Worm (Caenorhabditis elegans): Measurements from ENCODE around the gene mrpl-50.
A peak's percentile ranks its signal among the peaks of the same experiment; 100 is the strongest.

Gene mrpl-50

ce11 chrII:8933693-8934432 lies 4.2 kb downstream of the mrpl-50 start, which contains the start of gene T21B10.3 (continued):
- TF ChIP-seq B0035.1 (tag; optimal IDR thresholded peaks at IDR 0.05) (peak; percentile 53), ztf-28 (GFP tag; IDR thresholded peaks at IDR 0.05) (peak; percentile 94), hmg-1.2 (GFP tag; IDR thresholded peaks at IDR 0.05) (peak; percentile 75), fkh-3 (tag; optimal IDR thresholded peaks at IDR 0.05) (no peak), nhr-90 (tag; optimal IDR thresholded peaks at IDR 0.05) (no peak), let-526 (GFP tag; IDR thresholded peaks at IDR 0.05) (peak; percentile 44; the same call in 1 of the 2 replicates), F55B11.4 (tag; optimal IDR thresholded peaks at IDR 0.05; ENCODE audit: borderline replicate concordance, insufficient read depth) (no peak), rcor-1 (GFP tag; IDR thresholded peaks at IDR 0.05) (peak; percentile 94), cebp-1 (GFP tag; IDR thresholded peaks at IDR 0.05) (peak; percentile 30; the same call in 1 of the 2 replicates), cebp-1 (tag; optimal IDR thresholded peaks at IDR 0.05) (peak; percentile 68), attf-5 (GFP tag; optimal IDR thresholded peaks at IDR 0.05) (peak; percentile 24), madf-6 (GFP tag; IDR thresholded peaks at IDR 0.05) (peak; percentile 99), F49E8.2 (tag; optimal IDR thresholded peaks at IDR 0.05; ENCODE audit: insufficient read depth) (peak; percentile 94), lin-40 (tag; optimal IDR thresholded peaks at IDR 0.05) (peak; percentile 36), aptf-2 (GFP tag; conservative IDR thresholded peaks at IDR 0.05) (peak; percentile 45; the same call in 1 of the 2 replicates), snpc-4 (GFP tag; optimal IDR thresholded peaks at IDR 0.05) (peak; percentile 72), snpc-4 (tag; optimal IDR thresholded peaks at IDR 0.05) (peak; percentile 7 to 72 (median 65)), hlh-12 (tag; optimal IDR thresholded peaks at IDR 0.05) (no peak), T26A5.8 (tag; optimal IDR thresholded peaks at IDR 0.05) (no peak), pbrm-1 (GFP tag; IDR thresholded peaks at IDR 0.05) (peak; percentile 89), ceh-79 (tag; optimal IDR thresholded peaks at IDR 0.05) (no peak), Y95B8A.8 (GFP tag; IDR thresholded peaks at IDR 0.05) (peak; percentile 96), B0336.3 (GFP tag; IDR thresholded peaks at IDR 0.05) (peak; percentile 93), attf-3 (GFP tag; conservative IDR thresholded peaks at IDR 0.05) (peak; percentile 55), hrde-1 (tag; optimal IDR thresholded peaks at IDR 0.05; ENCODE audit: borderline replicate concordance) (peak; percentile 79), somi-1 (GFP tag; optimal IDR thresholded peaks at IDR 0.05) (peak; percentile 36), lsy-27 (tag; optimal IDR thresholded peaks at IDR 0.05; ENCODE audit: borderline replicate concordance, insufficient read depth) (no peak), F57A8.1 (GFP tag; optimal IDR thresholded peaks at IDR 0.05) (no peak), lsl-1 (GFP tag; optimal IDR thresholded peaks at IDR 0.05) (peak; percentile 100), ztf-6 (GFP tag; IDR thresholded peaks at IDR 0.05) (no peak), F37B4.10 (GFP tag; IDR thresholded peaks at IDR 0.05) (no peak), lir-1 (GFP tag; conservative IDR thresholded peaks at IDR 0.05) (peak; percentile 81), ceh-100 (GFP tag; IDR thresholded peaks at IDR 0.05) (peak; percentile 60), let-607 (tag; optimal IDR thresholded peaks at IDR 0.05) (peak; percentile 25 to 35), F10E7.11 (tag; optimal IDR thresholded peaks at IDR 0.05) (no peak), rec-8 (tag; optimal IDR thresholded peaks at IDR 0.05) (no peak), ztf-25 (GFP tag; IDR thresholded peaks at IDR 0.05) (peak; percentile 89), ztf-3 (GFP tag; optimal IDR thresholded peaks at IDR 0.05) (no peak), him-1 (tag; optimal IDR thresholded peaks at IDR 0.05) (peak; percentile 72), ccch-3 (GFP tag; optimal IDR thresholded peaks at IDR 0.05) (no peak), sdz-38 (tag; optimal IDR thresholded peaks at IDR 0.05) (no peak), madf-8 (GFP tag; conservative IDR thresholded peaks at IDR 0.05) (peak; percentile 98), ceh-40 (GFP tag; IDR thresholded peaks at IDR 0.05) (no peak), repo-1 (tag; optimal IDR thresholded peaks at IDR 0.05) (peak; percentile 86), ztf-26 (tag; optimal IDR thresholded peaks at IDR 0.05) (no peak), zim-3 (tag; optimal IDR thresholded peaks at IDR 0.05) (peak; percentile 61), sptf-2 (GFP tag; optimal IDR thresholded peaks at IDR 0.05) (no peak)

Data from whole organism, young adult.